Fruit fly (Drosophila melanogaster) whole organism, pupa: ENCODE results near the gene CG17270.

Experiments
- CG12605 ChIP-seq: fragments of 200-800 bp; sonication (Bioruptor generic); IDR thresholded peaks from 2 replicates; pipeline ENCODE4 v1.3.6; 2022; ENCODE audit warnings: missing biosample characterization, missing genetic modification characterization
- CG17806 ChIP-seq: fragments of 200-800 bp; sonication (Bioruptor generic); optimal IDR thresholded peaks from 2 replicates; lab custom pipeline; 2018; ENCODE audit warnings: missing biosample characterization, mild to moderate bottlenecking, missing genetic modification characterization, moderate library complexity
- CG34367 ChIP-seq: fragments of 200-800 bp; sonication (Bioruptor generic); optimal IDR thresholded peaks from 2 replicates; lab custom pipeline; 2018; ENCODE audit warnings: missing biosample characterization, mild to moderate bottlenecking, missing genetic modification characterization
- CG8159 ChIP-seq: fragments of 200-800 bp; sonication (Bioruptor generic); optimal IDR thresholded peaks from 3 replicates; lab custom pipeline; 2018; ENCODE audit warnings: missing biosample characterization, mild to moderate bottlenecking, missing genetic modification characterization, moderate library complexity
- CG8301 ChIP-seq: fragments of 200-800 bp; sonication (Bioruptor generic); optimal IDR thresholded peaks from 2 replicates; lab custom pipeline; 2018; ENCODE audit warnings: missing biosample characterization, mild to moderate bottlenecking, missing genetic modification characterization
- CG9948 ChIP-seq: fragments of 200-800 bp; sonication (Bioruptor generic); optimal IDR thresholded peaks from 2 replicates; lab custom pipeline; 2018; ENCODE audit warnings: missing biosample characterization, mild to moderate bottlenecking, missing genetic modification characterization, moderate library complexity
- D1 ChIP-seq: fragments of 200-800 bp; sonication (Bioruptor generic); optimal IDR thresholded peaks from 2 replicates; lab custom pipeline; 2018; ENCODE audit warnings: missing biosample characterization, mild to moderate bottlenecking, missing genetic modification characterization, moderate library complexity
- Ets98B ChIP-seq: fragments of 200-800 bp; sonication (Bioruptor generic); IDR thresholded peaks from 2 replicates; pipeline ENCODE4 v1.3.6; 2022; ENCODE audit warnings: missing biosample characterization, missing genetic modification characterization
- Snoo ChIP-seq: fragments of 200-800 bp; sonication (Bioruptor generic); optimal IDR thresholded peaks from 3 replicates; lab custom pipeline; 2017; ENCODE audit warnings: missing biosample characterization, mild to moderate bottlenecking, missing genetic modification characterization, inconsistent platforms
- gl ChIP-seq: fragments of 200-800 bp; sonication (Bioruptor generic); optimal IDR thresholded peaks from 2 replicates; lab custom pipeline; 2018; ENCODE audit warnings: missing biosample characterization, mild to moderate bottlenecking, missing genetic modification characterization
- rn ChIP-seq: fragments of 200-800 bp; sonication (Bioruptor generic); IDR thresholded peaks from 2 replicates; pipeline ENCODE4 v1.3.6; 2022; ENCODE audit warnings: missing biosample characterization, missing genetic modification characterization

dm6 chr3R:20850395-20851039 is 31.8 kb upstream of the CG17270 start, which contains the start of gene RpS30:
- no peak for TF ChIP-seq D1
- no peak for TF ChIP-seq CG12605 (GFP tag; lab: Robert Waterston, UW)
- TF ChIP-seq CG8159 (tag; lab: Kevin White, UChicago) = no peak
- no peak for TF ChIP-seq gl (tag; lab: Kevin White, UChicago)
- TF ChIP-seq Snoo (tag; lab: Kevin White, UChicago) = peak; percentile 24
- no peak for TF ChIP-seq CG34367 (tag; lab: Kevin White, UChicago)
- TF ChIP-seq rn = no peak
- no peak for TF ChIP-seq CG9948 (tag; lab: Kevin White, UChicago)
- TF ChIP-seq CG8301 (tag; lab: Kevin White, UChicago) = no peak
- TF ChIP-seq CG17806 (tag; lab: Kevin White, UChicago) = no peak
- no peak for TF ChIP-seq Ets98B
